Worm (Caenorhabditis elegans): ENCODE measurements around the gene F21D5.6.
A peak's percentile ranks its signal among the peaks of the same experiment; 100 is the strongest.

F21D5.6 gene

ce11 chrIV:8737354-8737753 lies 3.8 kb downstream of the F21D5.6 start:
- TF ChIP-seq hmg-1.2 (GFP tag; IDR thresholded peaks at IDR 0.05) (peak; percentile 73; the same call in 1 of the 2 replicates), nhr-90 (tag; optimal IDR thresholded peaks at IDR 0.05) (no peak)

ce11 chrIV:8730469-8730868 lies 10.7 kb downstream of the F21D5.6 start, which contains the start of gene F21D5.3:
Gene F21D5.3 (plus strand): TSS chrIV:8730815.
- no peak for TF ChIP-seq efl-1 (GFP tag; optimal IDR thresholded peaks at IDR 0.05)
- TF ChIP-seq C17E4.6 (GFP tag; IDR thresholded peaks at IDR 0.05) = no peak
- no peak for TF ChIP-seq rcor-1 (GFP tag; IDR thresholded peaks at IDR 0.05)
- TF ChIP-seq zfh-2 (GFP tag; conservative IDR thresholded peaks at IDR 0.05) = no peak
- no peak for TF ChIP-seq F22D6.2 (tag; optimal IDR thresholded peaks at IDR 0.05)
- TF ChIP-seq egrh-3 (GFP tag; IDR thresholded peaks at IDR 0.05) = no peak
- peak; percentile 15 for TF ChIP-seq hrde-1 (tag; optimal IDR thresholded peaks at IDR 0.05; ENCODE audit: borderline replicate concordance)
- no peak for TF ChIP-seq sdz-38 (tag; optimal IDR thresholded peaks at IDR 0.05)
- no peak for TF ChIP-seq nhr-179 (tag; optimal IDR thresholded peaks at IDR 0.05)
- no peak for TF ChIP-seq B0261.1 (tag; optimal IDR thresholded peaks at IDR 0.05)
- no peak for TF ChIP-seq mcd-1 (GFP tag; IDR thresholded peaks at IDR 0.05)
- TF ChIP-seq cebp-1 (GFP tag; IDR thresholded peaks at IDR 0.05) = no peak
- TF ChIP-seq cebp-1 (tag; optimal IDR thresholded peaks at IDR 0.05) = peak; percentile 0
- TF ChIP-seq attf-3 (GFP tag; conservative IDR thresholded peaks at IDR 0.05) = no peak
- no peak for TF ChIP-seq aptf-2 (GFP tag; conservative IDR thresholded peaks at IDR 0.05)
- TF ChIP-seq aptf-3 (GFP tag; IDR thresholded peaks at IDR 0.05) = no peak
- TF ChIP-seq sea-2 (GFP tag; IDR thresholded peaks at IDR 0.05) = no peak
- TF ChIP-seq mel-28 (tag; optimal IDR thresholded peaks at IDR 0.05; ENCODE audit: borderline replicate concordance) = no peak
- no peak for TF ChIP-seq ztf-25 (GFP tag; IDR thresholded peaks at IDR 0.05)
- peak; percentile 10 for TF ChIP-seq ets-4 (GFP tag; optimal IDR thresholded peaks at IDR 0.05)
- no peak for TF ChIP-seq F33H1.4 (GFP tag; IDR thresholded peaks at IDR 0.05)
- no peak for TF ChIP-seq atf-7 (tag; optimal IDR thresholded peaks at IDR 0.05)
- no peak for TF ChIP-seq ceh-58 (GFP tag; IDR thresholded peaks at IDR 0.05)
- TF ChIP-seq madf-6 (GFP tag; IDR thresholded peaks at IDR 0.05) = peak; percentile 42
- peak; percentile 1 for TF ChIP-seq snpc-4 (GFP tag; optimal IDR thresholded peaks at IDR 0.05)
- no peak for TF ChIP-seq snpc-4 (tag; optimal IDR thresholded peaks at IDR 0.05)
- TF ChIP-seq akir-1 (GFP tag; optimal IDR thresholded peaks at IDR 0.05) = no peak
- TF ChIP-seq unc-62 (GFP tag; optimal IDR thresholded peaks at IDR 0.05) = no peak
- TF ChIP-seq D2030.7 (GFP tag; IDR thresholded peaks at IDR 0.05) = no peak
- no peak for TF ChIP-seq nhr-90 (tag; optimal IDR thresholded peaks at IDR 0.05)
- no peak for TF ChIP-seq rec-8 (tag; optimal IDR thresholded peaks at IDR 0.05)
- no peak for TF ChIP-seq hlh-12 (tag; optimal IDR thresholded peaks at IDR 0.05)
- TF ChIP-seq die-1 (tag; optimal IDR thresholded peaks at IDR 0.05) = no peak
- TF ChIP-seq Y56A3A.18 (GFP tag; IDR thresholded peaks at IDR 0.05) = no peak
- no peak for TF ChIP-seq ztf-6 (GFP tag; IDR thresholded peaks at IDR 0.05)
- no peak for TF ChIP-seq dpff-1 (tag; optimal IDR thresholded peaks at IDR 0.05)
- TF ChIP-seq snpc-1.1 (tag; optimal IDR thresholded peaks at IDR 0.05; ENCODE audit: insufficient read depth) = no peak
- TF ChIP-seq nhr-80 (tag; optimal IDR thresholded peaks at IDR 0.05) = peak; percentile 67
- no peak for TF ChIP-seq lin-26 (GFP tag; IDR thresholded peaks at IDR 0.05)
- no peak for TF ChIP-seq madf-8 (GFP tag; conservative IDR thresholded peaks at IDR 0.05)
- TF ChIP-seq B0019.2 (GFP tag; conservative IDR thresholded peaks at IDR 0.05) = no peak

Data from whole organism, young adult.